Worm (Caenorhabditis elegans): Measurements from ENCODE around the gene F48G7.12.
A peak's percentile ranks its signal among the peaks of the same experiment; 100 is the strongest.

The F48G7.12 gene

DNA sequence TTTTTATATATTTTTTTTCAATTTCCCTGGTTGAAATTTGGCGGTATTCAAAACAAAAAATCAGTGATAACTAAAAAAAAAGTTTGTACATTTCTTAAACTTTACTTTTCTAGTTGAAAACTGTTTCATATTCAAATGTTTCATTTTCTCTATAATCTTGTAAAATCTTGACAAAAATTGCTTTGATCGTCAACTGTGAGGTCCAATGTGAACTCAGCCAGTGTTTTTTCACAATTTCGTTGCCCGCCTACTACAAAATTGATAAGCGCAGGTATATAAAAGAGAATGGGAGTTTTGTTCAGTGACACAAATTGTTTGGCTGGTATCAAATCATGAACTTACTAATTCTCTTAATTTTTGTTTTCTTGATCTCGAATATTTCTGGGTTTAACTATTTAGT lies 859 bp upstream of the F48G7.12 start, which contains the start of gene ugt-42:
Gene ugt-42, plus strand, starts transcription at position 301 of the 400 bp plus-strand sequence.
- TF ChIP-seq ahr-1 (tag; optimal IDR thresholded peaks at IDR 0.05): no peak
- no peak for TF ChIP-seq npax-4 (tag; optimal IDR thresholded peaks at IDR 0.05)
- TF ChIP-seq pat-9 (tag; optimal IDR thresholded peaks at IDR 0.05): no peak
- TF ChIP-seq che-1 (tag; optimal IDR thresholded peaks at IDR 0.05): no peak
- no peak for TF ChIP-seq ref-2 (tag; optimal IDR thresholded peaks at IDR 0.05)
- no peak for TF ChIP-seq pqm-1 (tag; optimal IDR thresholded peaks at IDR 0.05)
- no peak for TF ChIP-seq sdc-2 (tag; optimal IDR thresholded peaks at IDR 0.05)
- no peak for TF ChIP-seq syd-9 (tag; optimal IDR thresholded peaks at IDR 0.05)
- no peak for TF ChIP-seq ceh-22 (tag; optimal IDR thresholded peaks at IDR 0.05)
- TF ChIP-seq ceh-34 (tag; optimal IDR thresholded peaks at IDR 0.05): no peak
- TF ChIP-seq hlh-8 (tag; optimal IDR thresholded peaks at IDR 0.05): no peak
- no peak for TF ChIP-seq ama-1 (optimal IDR thresholded peaks at IDR 0.05)
- no peak for TF ChIP-seq madf-2 (tag; optimal IDR thresholded peaks at IDR 0.05)
- no peak for TF ChIP-seq unc-55 (GFP tag; optimal IDR thresholded peaks at IDR 0.05)

- TF ChIP-seq hlh-30 (tag; optimal IDR thresholded peaks at IDR 0.05; ENCODE audit: insufficient read depth) (peak; percentile 29), nfya-1 (tag; optimal IDR thresholded peaks at IDR 0.05) (peak; percentile 18), ets-4 (tag; optimal IDR thresholded peaks at IDR 0.05) (no peak)
Observed at ce11 chrV:642750-643149, 3.3 kb downstream of the F48G7.12 start, which contains the start of gene nhr-190. Gene nhr-190, minus strand, starts transcription at chrV:642924.

- TF ChIP-seq ahr-1 (tag; optimal IDR thresholded peaks at IDR 0.05): no peak
- no peak for TF ChIP-seq nhr-11 (tag; optimal IDR thresholded peaks at IDR 0.05)
- TF ChIP-seq elt-4 (tag; optimal IDR thresholded peaks at IDR 0.05): no peak
- no peak for TF ChIP-seq pat-9 (tag; optimal IDR thresholded peaks at IDR 0.05)
- TF ChIP-seq eyg-1 (tag; optimal IDR thresholded peaks at IDR 0.05): no peak
- no peak for TF ChIP-seq dmd-4 (tag; optimal IDR thresholded peaks at IDR 0.05; ENCODE audit: borderline replicate concordance)
- TF ChIP-seq sox-4 (tag; optimal IDR thresholded peaks at IDR 0.05): no peak
- no peak for TF ChIP-seq madf-2 (tag; optimal IDR thresholded peaks at IDR 0.05)
Observed at ce11 chrV:638328-638727, 7.7 kb downstream of the F48G7.12 start, which contains the start of gene srj-37. Gene srj-37, plus strand, starts transcription at chrV:638628.

DNA sequence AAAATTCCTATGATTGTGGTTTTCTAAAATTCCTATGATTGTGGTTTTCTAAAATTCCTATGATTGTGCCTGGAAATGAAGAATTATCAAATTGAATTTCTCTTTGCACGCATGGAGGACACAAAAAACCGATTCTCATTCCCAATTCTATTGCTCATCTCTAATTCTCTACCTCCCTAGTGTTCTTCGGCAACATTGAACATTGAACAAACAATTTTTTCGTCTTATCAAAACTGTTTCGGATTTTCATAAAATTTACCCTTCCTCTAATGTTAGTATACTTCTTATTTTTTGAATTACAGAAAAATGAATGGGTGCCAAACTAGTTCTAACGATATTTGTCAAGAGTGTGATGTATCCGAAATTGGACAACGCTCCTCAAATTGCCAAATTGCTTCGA lies 9.7 kb downstream of the F48G7.12 start, which contains the start of gene pals-31:
Gene pals-31, plus strand, starts transcription at position 301 of the 400 bp plus-strand sequence.
- no peak for TF ChIP-seq eyg-1 (tag; optimal IDR thresholded peaks at IDR 0.05)
- TF ChIP-seq npax-4 (tag; optimal IDR thresholded peaks at IDR 0.05): no peak
- no peak for TF ChIP-seq unc-55 (GFP tag; optimal IDR thresholded peaks at IDR 0.05)
- TF ChIP-seq elt-2 (tag; optimal IDR thresholded peaks at IDR 0.05): no peak
- no peak for TF ChIP-seq ceh-2 (tag; optimal IDR thresholded peaks at IDR 0.05)
- no peak for TF ChIP-seq ceh-22 (tag; optimal IDR thresholded peaks at IDR 0.05)
- no peak for TF ChIP-seq F13H6.1 (tag; optimal IDR thresholded peaks at IDR 0.05)
- TF ChIP-seq pha-2 (tag; optimal IDR thresholded peaks at IDR 0.05): no peak

DNA sequence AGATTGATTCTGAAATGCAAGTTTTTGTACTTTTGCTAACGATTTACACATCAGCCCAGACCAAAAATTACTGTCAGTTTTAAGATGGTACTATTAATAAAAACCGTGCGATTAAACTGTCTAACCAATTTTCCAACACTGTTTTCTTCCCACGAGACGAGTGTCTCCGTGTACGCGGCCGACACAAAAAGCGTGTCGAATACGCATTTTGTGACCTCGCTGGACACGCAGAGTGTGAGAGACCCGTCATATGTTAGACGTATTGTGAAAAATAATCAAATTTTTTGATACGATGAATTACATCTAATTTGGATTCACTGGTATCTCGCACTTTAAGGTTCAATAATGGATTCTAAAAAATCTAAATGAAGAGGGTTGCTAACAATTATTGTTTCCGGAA lies 10.4 kb downstream of the F48G7.12 start:
- TF ChIP-seq hlh-30 (tag; optimal IDR thresholded peaks at IDR 0.05; ENCODE audit: insufficient read depth): peak; percentile 28
- no peak for TF ChIP-seq unc-42 (tag; optimal IDR thresholded peaks at IDR 0.05)

DNA sequence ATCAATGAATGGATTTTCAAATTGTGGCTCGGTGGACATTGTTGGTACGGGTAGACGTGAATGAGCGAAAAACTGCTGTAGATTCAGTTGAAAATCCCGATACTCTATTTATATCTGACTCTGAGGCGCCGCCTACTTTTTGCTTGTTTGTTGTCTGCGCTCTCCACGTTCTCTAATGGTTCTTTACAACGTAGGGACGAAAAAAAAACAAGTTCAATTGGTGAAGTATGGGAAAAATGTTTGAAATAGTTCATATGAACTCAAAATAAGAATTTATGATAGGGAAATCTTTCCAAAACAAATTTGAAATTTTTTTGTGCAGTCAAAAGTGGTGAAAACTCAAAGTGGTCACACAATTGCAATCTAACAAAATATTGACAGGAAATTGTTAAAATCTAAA lies 11.2 kb downstream of the F48G7.12 start, which contains the start of gene F48G7.10:
Gene F48G7.10, minus strand, starts transcription at position 101 of the 400 bp plus-strand sequence.
- TF ChIP-seq pqm-1 (tag; optimal IDR thresholded peaks at IDR 0.05): no peak
- no peak for TF ChIP-seq tbx-2 (tag; optimal IDR thresholded peaks at IDR 0.05)
- TF ChIP-seq ceh-14 (tag; optimal IDR thresholded peaks at IDR 0.05): no peak
- TF ChIP-seq sox-4 (tag; optimal IDR thresholded peaks at IDR 0.05): no peak
- no peak for TF ChIP-seq sox-2 (GFP tag; IDR thresholded peaks at IDR 0.05)
- TF ChIP-seq che-1 (tag; optimal IDR thresholded peaks at IDR 0.05): no peak

DNA sequence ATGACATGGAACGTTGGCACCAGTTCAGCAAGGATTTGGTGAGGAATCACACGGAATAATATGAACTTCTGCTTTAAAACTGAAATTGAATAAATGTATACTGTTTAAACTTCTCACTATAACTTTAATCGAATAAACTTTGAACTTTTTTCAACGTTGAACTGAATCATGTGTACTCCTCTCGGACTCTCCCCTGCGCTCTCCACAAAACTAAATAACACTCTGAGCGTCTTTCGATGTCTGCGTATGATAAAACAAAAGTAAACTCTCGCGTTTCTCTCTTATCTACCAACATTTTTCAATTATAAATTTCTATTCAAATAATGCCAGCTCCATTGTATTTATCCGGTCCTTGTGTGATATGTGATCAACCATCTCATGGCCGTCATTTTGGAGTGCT lies 14.2 kb downstream of the F48G7.12 start:
- TF ChIP-seq ceh-9 (tag; optimal IDR thresholded peaks at IDR 0.05): no peak
- TF ChIP-seq syd-9 (tag; optimal IDR thresholded peaks at IDR 0.05): no peak
- TF ChIP-seq T23F11.4 (GFP tag; optimal IDR thresholded peaks at IDR 0.05): no peak
- TF ChIP-seq elt-2 (tag; optimal IDR thresholded peaks at IDR 0.05): no peak
- no peak for TF ChIP-seq tbx-2 (tag; optimal IDR thresholded peaks at IDR 0.05)
- no peak for TF ChIP-seq fkh-6 (tag; optimal IDR thresholded peaks at IDR 0.05)
- TF ChIP-seq lim-6 (tag; optimal IDR thresholded peaks at IDR 0.05): no peak
- no peak for TF ChIP-seq nhr-232 (tag; optimal IDR thresholded peaks at IDR 0.05)
- no peak for TF ChIP-seq dve-1 (tag; optimal IDR thresholded peaks at IDR 0.05)
- TF ChIP-seq ceh-24 (tag; optimal IDR thresholded peaks at IDR 0.05): no peak
- TF ChIP-seq ref-2 (tag; optimal IDR thresholded peaks at IDR 0.05): no peak
- TF ChIP-seq ceh-48 (tag; optimal IDR thresholded peaks at IDR 0.05): no peak
